Fruit fly (Drosophila melanogaster) whole organism, prepupa: ENCODE measurements around the gene CG13367.

Source experiments
- Blimp-1 ChIP-seq: fragments of 200-800 bp; sonication (Bioruptor generic); optimal IDR thresholded peaks from 3 replicates; lab custom pipeline; 2017; ENCODE audit warnings: missing biosample characterization, missing genetic modification characterization, mild to moderate bottlenecking, moderate library complexity, missing genetic modification reagents
- CG10631 ChIP-seq: fragments of 200-800 bp; sonication (Bioruptor generic); optimal IDR thresholded peaks from 2 replicates; lab custom pipeline; 2016; ENCODE audit warnings: missing biosample characterization, missing genetic modification characterization
- CG15336 ChIP-seq: fragments of 200-800 bp; sonication (Bioruptor generic); IDR thresholded peaks from 2 replicates; pipeline ENCODE4 v1.3.6; 2022; ENCODE audit warnings: missing biosample characterization, missing genetic modification characterization
- CG16779 ChIP-seq: fragments of 200-800 bp; sonication (Bioruptor generic); optimal IDR thresholded peaks from 3 replicates; lab custom pipeline; 2017; ENCODE audit warnings: missing biosample characterization, mild to moderate bottlenecking, missing genetic modification characterization
- CG3032 ChIP-seq: fragments of 200-800 bp; optimal IDR thresholded peaks from 2 replicates; lab custom pipeline; 2019; ENCODE audit warnings: missing biosample characterization, mild to moderate bottlenecking, missing genetic modification characterization, moderate library complexity
- CG32006 ChIP-seq: fragments of 200-800 bp; sonication (Bioruptor generic); optimal IDR thresholded peaks from 3 replicates; lab custom pipeline; 2017; ENCODE audit warnings: missing biosample characterization, mild to moderate bottlenecking, missing genetic modification characterization
- CG34406 ChIP-seq: fragments of 200-800 bp; sonication (Bioruptor generic); optimal IDR thresholded peaks from 3 replicates; lab custom pipeline; 2016; ENCODE audit warnings: missing biosample characterization, missing genetic modification characterization
- CG3919 ChIP-seq: fragments of 200-800 bp; sonication (Bioruptor generic); optimal IDR thresholded peaks from 3 replicates; lab custom pipeline; 2016; ENCODE audit warnings: missing biosample characterization, missing genetic modification characterization
- CG6163 ChIP-seq: fragments of 200-800 bp; sonication (Bioruptor generic); IDR thresholded peaks from 3 replicates; pipeline ENCODE4 v1.3.6; 2022; ENCODE audit warnings: missing biosample characterization, missing genetic modification characterization
- CG6276 ChIP-seq: fragments of 200-800 bp; sonication (Bioruptor generic); optimal IDR thresholded peaks from 2 replicates; lab custom pipeline; 2017; ENCODE audit warnings: missing biosample characterization, mild to moderate bottlenecking, missing genetic modification characterization
- CG6792 ChIP-seq: fragments of 200-800 bp; sonication (Bioruptor generic); optimal IDR thresholded peaks from 3 replicates; lab custom pipeline; 2016; ENCODE audit warnings: missing biosample characterization, missing genetic modification characterization
- CG6808 ChIP-seq: fragments of 200-800 bp; sonication (Bioruptor generic); optimal IDR thresholded peaks from 3 replicates; lab custom pipeline; 2017; ENCODE audit warnings: missing biosample characterization, missing genetic modification characterization, mild to moderate bottlenecking, moderate library complexity, missing genetic modification reagents
- CG6854 ChIP-seq: fragments of 200-800 bp; sonication (Bioruptor generic); optimal IDR thresholded peaks from 2 replicates; lab custom pipeline; 2017; ENCODE audit warnings: missing biosample characterization, mild to moderate bottlenecking, missing genetic modification characterization
- CG7368 ChIP-seq: fragments of 200-800 bp; sonication (Bioruptor generic); optimal IDR thresholded peaks from 3 replicates; lab custom pipeline; 2016; ENCODE audit warnings: missing biosample characterization, missing genetic modification characterization
- CG8119 ChIP-seq: fragments of 200-800 bp; sonication (Bioruptor generic); IDR thresholded peaks from 3 replicates; pipeline ENCODE4 v1.3.6; 2022; ENCODE audit warnings: missing biosample characterization, missing genetic modification characterization
- CG8319 ChIP-seq: fragments of 200-800 bp; sonication (Bioruptor generic); optimal IDR thresholded peaks from 3 replicates; lab custom pipeline; 2016; ENCODE audit warnings: missing biosample characterization, missing genetic modification characterization
- CG8632 ChIP-seq: fragments of 200-800 bp; sonication (Bioruptor generic); optimal IDR thresholded peaks from 3 replicates; lab custom pipeline; 2016; ENCODE audit warnings: missing biosample characterization, missing genetic modification characterization
- CG9139 ChIP-seq: fragments of 200-800 bp; sonication (Bioruptor generic); optimal IDR thresholded peaks from 3 replicates; lab custom pipeline; 2017; ENCODE audit warnings: missing biosample characterization, mild to moderate bottlenecking, missing genetic modification characterization
- Eip75B ChIP-seq: fragments of 200-800 bp; sonication (Bioruptor generic); optimal IDR thresholded peaks from 3 replicates; lab custom pipeline; 2016; ENCODE audit warnings: missing biosample characterization, missing genetic modification characterization
- Eip78C ChIP-seq: fragments of 200-800 bp; sonication (Bioruptor generic); peaks from one replicate; lab custom pipeline; 2016; ENCODE audit warnings: missing biosample characterization, missing genetic modification characterization
- Eip93F ChIP-seq: fragments of 200-800 bp; sonication (Bioruptor generic); optimal IDR thresholded peaks from 2 replicates; lab custom pipeline; 2016; ENCODE audit warnings: missing biosample characterization, mild to moderate bottlenecking, missing genetic modification characterization
- Ets21C ChIP-seq: fragments of 200-800 bp; sonication (Bioruptor generic); optimal IDR thresholded peaks from 3 replicates; lab custom pipeline; 2016; ENCODE audit warnings: missing biosample characterization, missing genetic modification characterization
- Ets96B ChIP-seq: fragments of 200-800 bp; optimal IDR thresholded peaks from 2 replicates; lab custom pipeline; 2019; ENCODE audit warnings: missing biosample characterization, mild to moderate bottlenecking, missing genetic modification characterization, moderate library complexity
- Gug ChIP-seq: fragments of 200-800 bp; sonication (Bioruptor generic); IDR thresholded peaks from 2 replicates; pipeline ENCODE4 v1.3.6; 2022; ENCODE audit warnings: missing biosample characterization, missing genetic modification characterization
- Hr38 ChIP-seq: sonication (Bioruptor generic); optimal IDR thresholded peaks from 2 replicates; lab custom pipeline; 2016; ENCODE audit warnings: missing biosample characterization, missing genetic modification characterization
- Hr39 ChIP-seq: fragments of 200-800 bp; sonication (Bioruptor generic); optimal IDR thresholded peaks from 2 replicates; lab custom pipeline; 2016; ENCODE audit warnings: missing biosample characterization, missing genetic modification characterization
- Lpt ChIP-seq: fragments of 200-800 bp; sonication (Bioruptor generic); optimal IDR thresholded peaks from 3 replicates; lab custom pipeline; 2016; ENCODE audit warnings: missing biosample characterization, missing genetic modification characterization
- Met ChIP-seq: fragments of 200-800 bp; sonication (Bioruptor generic); optimal IDR thresholded peaks from 3 replicates; lab custom pipeline; 2016; ENCODE audit warnings: missing biosample characterization, missing genetic modification characterization
- Smox ChIP-seq: fragments of 200-800 bp; sonication (Bioruptor generic); optimal IDR thresholded peaks from 3 replicates; lab custom pipeline; 2016; ENCODE audit warnings: missing biosample characterization, missing genetic modification characterization
- Sox102F ChIP-seq: fragments of 200-800 bp; sonication (Bioruptor generic); optimal IDR thresholded peaks from 2 replicates; lab custom pipeline; 2016; ENCODE audit warnings: missing biosample characterization, mild to moderate bottlenecking, missing genetic modification characterization
- Sox14 ChIP-seq: fragments of 200-800 bp; sonication (Bioruptor generic); optimal IDR thresholded peaks from 3 replicates; lab custom pipeline; 2016; ENCODE audit warnings: missing biosample characterization, missing genetic modification characterization
- acj6 ChIP-seq: fragments of 200-800 bp; sonication (Bioruptor generic); optimal IDR thresholded peaks from 3 replicates; lab custom pipeline; 2016; ENCODE audit warnings: missing biosample characterization, missing genetic modification characterization
- cyc ChIP-seq: fragments of 200-800 bp; sonication (Bioruptor generic); optimal IDR thresholded peaks from 3 replicates; lab custom pipeline; 2016; ENCODE audit warnings: missing biosample characterization, missing genetic modification characterization
- dsx ChIP-seq: fragments of 200-800 bp; optimal IDR thresholded peaks from 3 replicates; lab custom pipeline; 2019; ENCODE audit warnings: missing biosample characterization, mild to moderate bottlenecking, missing genetic modification characterization, moderate library complexity; ENCODE audit not compliant: poor library complexity, severe bottlenecking
- eg ChIP-seq: fragments of 200-800 bp; sonication (Bioruptor generic); IDR thresholded peaks from 3 replicates; pipeline ENCODE4 v1.3.6; 2022; ENCODE audit warnings: missing biosample characterization, missing genetic modification characterization
- esn ChIP-seq: fragments of 200-800 bp; sonication (Bioruptor generic); optimal IDR thresholded peaks from 2 replicates; lab custom pipeline; 2016; ENCODE audit warnings: missing biosample characterization, mild to moderate bottlenecking, missing genetic modification characterization, moderate library complexity
- fd85E ChIP-seq: fragments of 200-800 bp; sonication (Bioruptor generic); optimal IDR thresholded peaks from 3 replicates; lab custom pipeline; 2016; ENCODE audit warnings: missing biosample characterization, missing genetic modification characterization
- fkh ChIP-seq: fragments of 200-800 bp; sonication (Bioruptor generic); optimal IDR thresholded peaks from 3 replicates; lab custom pipeline; 2017; ENCODE audit warnings: missing biosample characterization, mild to moderate bottlenecking, missing genetic modification characterization, moderate library complexity
- lz ChIP-seq: fragments of 200-800 bp; sonication (Bioruptor generic); optimal IDR thresholded peaks from 3 replicates; lab custom pipeline; 2016; ENCODE audit warnings: missing biosample characterization, missing genetic modification characterization
- pdm3 ChIP-seq: fragments of 200-800 bp; sonication (Bioruptor generic); optimal IDR thresholded peaks from 3 replicates; lab custom pipeline; 2016; ENCODE audit warnings: missing biosample characterization, missing genetic modification characterization
- salr ChIP-seq, 2 experiments: fragments of 200-800 bp; sonication (Bioruptor generic); optimal IDR thresholded peaks; 3 replicates each; lab custom pipeline; 2016 to 2018; ENCODE audit warnings: missing biosample characterization in 2 of 2, missing genetic modification characterization in 2 of 2, mild to moderate bottlenecking in 1 of 2
- spab ChIP-seq: fragments of 200-800 bp; sonication (Bioruptor generic); optimal IDR thresholded peaks from 2 replicates; lab custom pipeline; 2017; ENCODE audit warnings: missing biosample characterization, mild to moderate bottlenecking, missing genetic modification characterization, missing genetic modification reagents
- ss ChIP-seq, 2 experiments: fragments of 200-800 bp; sonication (Bioruptor generic); optimal IDR thresholded peaks; 2 replicates in 1 of 2; 3 replicates in 1 of 2; lab custom pipeline; 2017 to 2018; ENCODE audit warnings: mild to moderate bottlenecking in 2 of 2, missing biosample characterization in 2 of 2, missing genetic modification characterization in 2 of 2, moderate library complexity in 1 of 2
- svp ChIP-seq: fragments of 200-800 bp; sonication (Bioruptor generic); peaks from one replicate; lab custom pipeline; 2016; ENCODE audit warnings: missing biosample characterization, missing genetic modification characterization
- topi ChIP-seq: fragments of 200-800 bp; sonication (Bioruptor generic); optimal IDR thresholded peaks from 3 replicates; lab custom pipeline; 2016; ENCODE audit warnings: missing biosample characterization, missing genetic modification characterization
- vri ChIP-seq: fragments of 200-800 bp; sonication (Bioruptor generic); optimal IDR thresholded peaks from 3 replicates; lab custom pipeline; 2016; ENCODE audit warnings: missing biosample characterization, mild to moderate bottlenecking, missing genetic modification characterization

CG13367 gene

DNA sequence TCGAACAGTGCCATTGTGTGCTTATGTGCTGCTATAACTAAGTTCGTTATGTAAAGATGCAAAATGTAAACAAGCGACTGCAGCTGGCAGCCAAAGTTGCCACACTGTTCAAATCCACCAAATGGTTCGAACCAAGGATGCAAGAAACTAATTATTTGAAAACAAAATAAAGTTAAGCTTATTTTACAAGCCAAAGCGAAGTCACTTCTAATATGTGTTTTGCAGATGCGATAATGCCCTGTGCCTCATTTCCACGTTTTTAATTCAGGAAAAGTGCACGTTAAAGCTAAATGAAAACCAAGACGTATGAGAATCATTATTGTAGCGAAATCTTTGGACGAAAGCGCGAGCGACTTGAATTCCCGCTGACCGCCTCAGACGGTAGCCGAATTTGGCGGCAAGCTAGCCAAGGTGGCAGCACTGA is 23.4 kb upstream of the CG13367 start, which contains the start of the genes CG13365 and Vsp37A (continued):
- TF ChIP-seq CG6163 (GFP tag; lab: Robert Waterston, UW) (no peak), CG10631 (GFP tag; lab: Kevin White, UChicago) (peak; percentile 41), Met (GFP tag; lab: Kevin White, UChicago) (no peak), CG16779 (no peak), cyc (peak; percentile 22), Ets96B (tag; lab: Kevin White, UChicago) (no peak), Eip93F (GFP tag; lab: Kevin White, UChicago) (no peak), esn (GFP tag; lab: Kevin White, UChicago) (peak; percentile 48), Blimp-1 (GFP tag; lab: Kevin White, UChicago) (no peak), CG9139 (GFP tag; lab: Kevin White, UChicago) (no peak), Sox14 (GFP tag; lab: Kevin White, UChicago) (peak; percentile 66), ss (GFP tag; optimal IDR thresholded peaks at IDR 0.05; lab: Kevin White, UChicago) (no peak), CG6276 (no peak), Ets21C (GFP tag; lab: Kevin White, UChicago) (peak; percentile 30), salr (GFP tag; optimal IDR thresholded peaks at IDR 0.05; lab: Kevin White, UChicago) (no peak), Smox (GFP tag; lab: Kevin White, UChicago) (no peak), Gug (GFP tag; lab: Robert Waterston, UW) (no peak), vri (GFP tag; lab: Kevin White, UChicago) (no peak), CG8119 (GFP tag; lab: Robert Waterston, UW) (no peak), CG6808 (GFP tag; lab: Kevin White, UChicago) (peak; percentile 64), CG6854 (GFP tag; lab: Kevin White, UChicago) (no peak), fd85E (GFP tag; lab: Kevin White, UChicago) (no peak), spab (GFP tag; lab: Kevin White, UChicago) (no peak), CG8632 (no peak)

DNA sequence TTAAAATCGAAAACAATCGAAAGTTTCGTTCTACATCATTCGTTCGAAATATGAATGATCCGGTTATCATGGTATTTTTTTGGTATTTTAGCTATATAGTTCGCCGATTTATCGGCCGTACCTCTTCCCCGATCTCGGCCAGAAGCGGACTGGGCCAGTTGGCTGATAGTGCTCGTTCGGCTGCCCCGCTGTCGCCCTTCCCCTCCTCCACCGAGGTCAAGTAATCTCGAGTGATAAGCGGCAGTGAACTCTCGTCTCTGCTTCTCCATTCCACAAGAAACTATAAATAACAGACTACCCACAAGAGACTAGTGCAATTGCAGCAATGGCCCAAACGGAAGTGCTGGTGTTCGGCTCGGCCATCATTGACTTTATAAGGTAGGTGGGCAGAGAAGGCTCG is 21.2 kb upstream of the CG13367 start, which contains the start of gene CG13369:
Gene CG13369 (plus strand): TSS at position 112 of the 400 bp plus-strand sequence.
- TF ChIP-seq CG6792 (GFP tag; lab: Kevin White, UChicago): no peak
- no peak for TF ChIP-seq Met (GFP tag; lab: Kevin White, UChicago)
- no peak for TF ChIP-seq dsx (GFP tag; lab: Kevin White, UChicago)
- no peak for TF ChIP-seq CG32006
- no peak for TF ChIP-seq Hr39
- TF ChIP-seq Gug (GFP tag; lab: Robert Waterston, UW): no peak

dm6 chrX:625157-625627 is 19.4 kb upstream of the CG13367 start, which contains the start of the genes CG13364 and Hinfp:
Gene CG13364 (minus strand): TSS chrX:625203.
Gene Hinfp (plus strand): TSS chrX:625542.
- TF ChIP-seq Hr38: no peak
- TF ChIP-seq Sox102F (GFP tag; lab: Kevin White, UChicago): no peak
- TF ChIP-seq topi: peak; percentile 6
- TF ChIP-seq CG6163 (GFP tag; lab: Robert Waterston, UW): no peak
- no peak for TF ChIP-seq Sox14 (GFP tag; lab: Kevin White, UChicago)
- no peak for TF ChIP-seq salr (GFP tag; optimal IDR thresholded peaks at IDR 0.05; lab: Kevin White, UChicago)
- TF ChIP-seq pdm3: no peak
- TF ChIP-seq CG7368 (GFP tag; lab: Kevin White, UChicago): no peak
- no peak for TF ChIP-seq Blimp-1 (GFP tag; lab: Kevin White, UChicago)
- TF ChIP-seq CG6792 (GFP tag; lab: Kevin White, UChicago): no peak
- TF ChIP-seq svp (GFP tag; lab: Kevin White, UChicago): peak; percentile 47
- no peak for TF ChIP-seq fd85E (GFP tag; lab: Kevin White, UChicago)
- TF ChIP-seq CG8632: no peak
- TF ChIP-seq acj6 (GFP tag; lab: Kevin White, UChicago): no peak
- no peak for TF ChIP-seq CG34406 (GFP tag; lab: Kevin White, UChicago)
- no peak for TF ChIP-seq CG6808 (GFP tag; lab: Kevin White, UChicago)
- no peak for TF ChIP-seq fkh (GFP tag; lab: Kevin White, UChicago)
- no peak for TF ChIP-seq Eip75B
- no peak for TF ChIP-seq CG3919
- TF ChIP-seq Met (GFP tag; lab: Kevin White, UChicago): no peak
- no peak for TF ChIP-seq CG15336
- no peak for TF ChIP-seq Lpt (GFP tag; lab: Kevin White, UChicago)
- TF ChIP-seq Eip93F (GFP tag; lab: Kevin White, UChicago): no peak
- no peak for TF ChIP-seq dsx (GFP tag; lab: Kevin White, UChicago)
- TF ChIP-seq Eip78C (GFP tag; lab: Kevin White, UChicago): peak; percentile 73
- no peak for TF ChIP-seq CG6854 (GFP tag; lab: Kevin White, UChicago)
- no peak for TF ChIP-seq CG8319
- no peak for TF ChIP-seq CG3032 (tag; lab: Kevin White, UChicago)
- TF ChIP-seq esn (GFP tag; lab: Kevin White, UChicago): peak; percentile 3
- no peak for TF ChIP-seq cyc
- TF ChIP-seq ss (GFP tag; optimal IDR thresholded peaks at IDR 0.05; lab: Kevin White, UChicago): peak in 1 of 2 experiments; percentile 18
- TF ChIP-seq lz (GFP tag; lab: Kevin White, UChicago): peak; percentile 12
- no peak for TF ChIP-seq eg (GFP tag; lab: Robert Waterston, UW)
